Worm (Caenorhabditis elegans): Measurements from ENCODE around the gene apl-1.

The apl-1 gene

ce11 chrX:5085465-5085864 lies 31.2 kb downstream of the apl-1 start (continued):
- TF ChIP-seq somi-1 (GFP tag; optimal IDR thresholded peaks at IDR 0.05) (peak; percentile 79), Y79H2A.3 (GFP tag; conservative IDR thresholded peaks at IDR 0.05) (no peak), nfyb-1 (GFP tag; IDR thresholded peaks at IDR 0.05) (peak; percentile 92), Y53G8AR.9 (GFP tag; conservative IDR thresholded peaks at IDR 0.05) (no peak), ztf-28 (GFP tag; IDR thresholded peaks at IDR 0.05) (peak; percentile 74; the same call in 1 of the 2 replicates), fkh-3 (tag; optimal IDR thresholded peaks at IDR 0.05) (peak; percentile 74), gei-17 (GFP tag; optimal IDR thresholded peaks at IDR 0.05) (peak; percentile 79), lin-26 (GFP tag; IDR thresholded peaks at IDR 0.05) (peak; percentile 95), nhr-80 (tag; optimal IDR thresholded peaks at IDR 0.05) (peak; percentile 61), B0019.2 (GFP tag; conservative IDR thresholded peaks at IDR 0.05) (no peak), chd-7 (tag; optimal IDR thresholded peaks at IDR 0.05) (peak; percentile 92), die-1 (tag; optimal IDR thresholded peaks at IDR 0.05) (peak; percentile 93), pha-4 (tag; optimal IDR thresholded peaks at IDR 0.05) (no peak), ztf-18 (tag; optimal IDR thresholded peaks at IDR 0.05) (peak; percentile 76), hmg-20 (GFP tag; IDR thresholded peaks at IDR 0.05) (peak; percentile 64), madf-10 (tag; optimal IDR thresholded peaks at IDR 0.05) (peak; percentile 83), nhr-120 (GFP tag; IDR thresholded peaks at IDR 0.05) (0 out of 2 replicates have a peak, but pooled peaks have one; percentile 66), F33H1.4 (GFP tag; IDR thresholded peaks at IDR 0.05) (no peak), madf-3 (GFP tag; IDR thresholded peaks at IDR 0.05) (peak; percentile 84), repo-1 (tag; optimal IDR thresholded peaks at IDR 0.05) (peak; percentile 91), let-526 (GFP tag; IDR thresholded peaks at IDR 0.05) (peak; percentile 67), lir-1 (GFP tag; conservative IDR thresholded peaks at IDR 0.05) (peak; percentile 61; the same call in 1 of the 2 replicates), ztf-25 (GFP tag; IDR thresholded peaks at IDR 0.05) (peak; percentile 92), B0336.3 (GFP tag; IDR thresholded peaks at IDR 0.05) (peak; percentile 71; the same call in 1 of the 2 replicates), zim-3 (tag; optimal IDR thresholded peaks at IDR 0.05) (peak; percentile 85), K12H6.12 (tag; optimal IDR thresholded peaks at IDR 0.05) (peak; percentile 81), hlh-12 (tag; optimal IDR thresholded peaks at IDR 0.05) (no peak), ztf-26 (tag; optimal IDR thresholded peaks at IDR 0.05) (peak; percentile 89), dpl-1 (GFP tag; optimal IDR thresholded peaks at IDR 0.05) (peak; percentile 23), hmg-1.2 (GFP tag; IDR thresholded peaks at IDR 0.05) (peak; percentile 86), Y67H2A.10 (GFP tag; conservative IDR thresholded peaks at IDR 0.05) (0 out of 2 replicates have a peak, but pooled peaks have one; percentile 12), ama-1 (optimal IDR thresholded peaks at IDR 0.05) (no peak), ama-1 (GFP tag; optimal IDR thresholded peaks at IDR 0.05) (peak; percentile 57 to 75), egrh-3 (GFP tag; IDR thresholded peaks at IDR 0.05) (peak; percentile 51; the same call in 1 of the 2 replicates), efl-1 (GFP tag; optimal IDR thresholded peaks at IDR 0.05) (no peak), snpc-1.3 (tag; optimal IDR thresholded peaks at IDR 0.05; ENCODE audit: insufficient read depth) (peak; percentile 90), unc-62 (GFP tag; optimal IDR thresholded peaks at IDR 0.05) (no peak), atf-7 (tag; optimal IDR thresholded peaks at IDR 0.05) (peak; percentile 86), K11D2.4 (GFP tag; IDR thresholded peaks at IDR 0.05) (peak; percentile 81), lsl-1 (GFP tag; optimal IDR thresholded peaks at IDR 0.05) (peak; percentile 4), lin-35 (GFP tag; optimal IDR thresholded peaks at IDR 0.05) (peak in 1 of 3 experiments; percentile 82), nhr-27 (tag; optimal IDR thresholded peaks at IDR 0.05) (peak; percentile 52), attf-6 (GFP tag; IDR thresholded peaks at IDR 0.05) (peak; percentile 63; the same call in 1 of the 2 replicates), ets-4 (GFP tag; optimal IDR thresholded peaks at IDR 0.05) (peak; percentile 74), rec-8 (tag; optimal IDR thresholded peaks at IDR 0.05) (peak; percentile 64 to 93), bed-1 (GFP tag; IDR thresholded peaks at IDR 0.05) (no peak), hrde-1 (tag; optimal IDR thresholded peaks at IDR 0.05; ENCODE audit: borderline replicate concordance) (peak; percentile 55), ceh-40 (GFP tag; IDR thresholded peaks at IDR 0.05) (peak; percentile 53; the same call in 1 of the 2 replicates), F49E8.2 (tag; optimal IDR thresholded peaks at IDR 0.05; ENCODE audit: insufficient read depth) (peak; percentile 6)

Data from whole organism, young adult.